Worm (Caenorhabditis elegans): ENCODE results near the gene ras-2.
A peak's percentile ranks its signal among the peaks of the same experiment; 100 is the strongest.

The ras-2 gene

ce11 chrIII:4721750-4722149 is 18.1 kb downstream of the ras-2 start, which contains the start of gene acy-1 (continued):
- no peak for TF ChIP-seq lin-39 (tag; optimal IDR thresholded peaks at IDR 0.05)
- no peak for TF ChIP-seq aly-2 (tag; optimal IDR thresholded peaks at IDR 0.05)
- no peak for TF ChIP-seq skn-1 (tag; optimal IDR thresholded peaks at IDR 0.05)
- no peak for TF ChIP-seq nhr-77 (tag; optimal IDR thresholded peaks at IDR 0.05)
- peak; percentile 79 for TF ChIP-seq crh-2 (tag; optimal IDR thresholded peaks at IDR 0.05)
- no peak for TF ChIP-seq dmd-4 (tag; optimal IDR thresholded peaks at IDR 0.05)
- TF ChIP-seq ztf-4 (tag; optimal IDR thresholded peaks at IDR 0.05): peak; percentile 56
- TF ChIP-seq C34F6.9 (tag; optimal IDR thresholded peaks at IDR 0.05): peak; percentile 95
- no peak for TF ChIP-seq nhr-25 (tag; optimal IDR thresholded peaks at IDR 0.05)
- TF ChIP-seq ZK546.5 (tag; optimal IDR thresholded peaks at IDR 0.05): no peak
- peak; percentile 81 for TF ChIP-seq sem-4 (tag; optimal IDR thresholded peaks at IDR 0.05)

ce11 chrIII:4720620-4721227 is 19.2 kb downstream of the ras-2 start, which contains the start of gene emb-5:
Gene emb-5 (minus strand): TSS chrIII:4720670.
- TF ChIP-seq nhr-237 (tag; optimal IDR thresholded peaks at IDR 0.05): no peak
- no peak for TF ChIP-seq alr-1 (tag; optimal IDR thresholded peaks at IDR 0.05)
- TF ChIP-seq lin-11 (tag; optimal IDR thresholded peaks at IDR 0.05): peak; percentile 32
- TF ChIP-seq C34F6.9 (tag; optimal IDR thresholded peaks at IDR 0.05): peak; percentile 62
- TF ChIP-seq lin-13 (GFP tag; optimal IDR thresholded peaks at IDR 0.05): no peak
- TF ChIP-seq gmeb-1 (tag; optimal IDR thresholded peaks at IDR 0.05): peak; percentile 95
- TF ChIP-seq mab-5 (tag; optimal IDR thresholded peaks at IDR 0.05): peak; percentile 75
- TF ChIP-seq fos-1 (tag; optimal IDR thresholded peaks at IDR 0.05): peak; percentile 1
- TF ChIP-seq nhr-21 (tag; optimal IDR thresholded peaks at IDR 0.05): peak; percentile 6
- TF ChIP-seq sma-9 (GFP tag; optimal IDR thresholded peaks at IDR 0.05): peak; percentile 69
- no peak for TF ChIP-seq sma-9 (tag; optimal IDR thresholded peaks at IDR 0.05)
- peak; percentile 65 for TF ChIP-seq crh-2 (tag; optimal IDR thresholded peaks at IDR 0.05)
- no peak for TF ChIP-seq ceh-16 (tag; optimal IDR thresholded peaks at IDR 0.05)
- no peak for TF ChIP-seq blmp-1 (tag; optimal IDR thresholded peaks at IDR 0.05; ENCODE audit: insufficient read depth)
- peak; percentile 83 for TF ChIP-seq unc-55 (GFP tag; optimal IDR thresholded peaks at IDR 0.05)
- TF ChIP-seq lsy-2 (tag; optimal IDR thresholded peaks at IDR 0.05): peak; percentile 56 to 81
- TF ChIP-seq nhr-129 (tag; optimal IDR thresholded peaks at IDR 0.05): peak; percentile 71
- TF ChIP-seq sma-3 (GFP tag; optimal IDR thresholded peaks at IDR 0.05): peak; percentile 45
- TF ChIP-seq egl-27 (tag; optimal IDR thresholded peaks at IDR 0.05): peak; percentile 9

DNA sequence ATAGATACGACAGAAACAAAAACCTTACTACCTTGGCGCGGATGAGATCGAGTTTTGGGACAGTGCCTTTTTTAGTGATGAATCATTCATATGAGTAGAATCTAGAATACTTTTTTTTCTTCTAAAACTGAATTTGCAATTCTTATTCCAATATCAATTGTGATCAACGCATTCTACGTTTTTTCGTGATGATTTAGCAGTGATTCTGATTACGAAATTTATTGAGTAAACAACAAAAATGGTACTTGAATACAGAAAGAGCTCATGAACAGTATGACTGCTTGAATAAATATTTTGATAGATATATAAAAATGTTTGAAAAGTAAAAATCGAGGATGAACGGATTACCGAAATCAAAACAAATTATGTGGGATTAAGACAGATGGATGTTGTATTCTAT is 24.8 kb downstream of the ras-2 start, which contains the start of gene him-18:
Gene him-18, minus strand, starts transcription at position 101 of the 400 bp plus-strand sequence.
- TF ChIP-seq crh-2 (tag; optimal IDR thresholded peaks at IDR 0.05) (no peak), gmeb-1 (tag; optimal IDR thresholded peaks at IDR 0.05) (no peak), lin-11 (tag; optimal IDR thresholded peaks at IDR 0.05) (no peak), ztf-4 (tag; optimal IDR thresholded peaks at IDR 0.05) (no peak), lin-13 (GFP tag; optimal IDR thresholded peaks at IDR 0.05) (no peak), sem-4 (tag; optimal IDR thresholded peaks at IDR 0.05) (no peak), unc-39 (tag; optimal IDR thresholded peaks at IDR 0.05) (no peak), ama-1 (optimal IDR thresholded peaks at IDR 0.05) (no peak), skn-1 (tag; optimal IDR thresholded peaks at IDR 0.05) (no peak)

- TF ChIP-seq elt-3 (tag; optimal IDR thresholded peaks at IDR 0.05): no peak
- TF ChIP-seq C34F6.9 (tag; optimal IDR thresholded peaks at IDR 0.05): no peak
- no peak for TF ChIP-seq blmp-1 (tag; optimal IDR thresholded peaks at IDR 0.05; ENCODE audit: insufficient read depth)
- no peak for TF ChIP-seq ztf-1 (GFP tag; conservative IDR thresholded peaks at IDR 0.05)
- no peak for TF ChIP-seq lin-11 (tag; optimal IDR thresholded peaks at IDR 0.05)
- no peak for TF ChIP-seq elt-1 (tag; optimal IDR thresholded peaks at IDR 0.05)
- no peak for TF ChIP-seq egl-27 (tag; optimal IDR thresholded peaks at IDR 0.05)
- TF ChIP-seq unc-55 (GFP tag; optimal IDR thresholded peaks at IDR 0.05): peak; percentile 4
Observed at ce11 chrIII:4708909-4709308, 31.0 kb downstream of the ras-2 start, which contains the start of gene T04A8.18. Gene T04A8.18 (plus strand): TSS chrIII:4709209.

- no peak for TF ChIP-seq elt-1 (tag; optimal IDR thresholded peaks at IDR 0.05)
- no peak for TF ChIP-seq unc-62 (GFP tag; optimal IDR thresholded peaks at IDR 0.05)
- TF ChIP-seq ztf-11 (tag; optimal IDR thresholded peaks at IDR 0.05): no peak
- no peak for TF ChIP-seq ZK546.5 (tag; optimal IDR thresholded peaks at IDR 0.05)
- TF ChIP-seq snpc-4 (tag; optimal IDR thresholded peaks at IDR 0.05): no peak
- no peak for TF ChIP-seq Y55F3AM.14 (GFP tag; optimal IDR thresholded peaks at IDR 0.05)
- TF ChIP-seq sma-3 (GFP tag; optimal IDR thresholded peaks at IDR 0.05): no peak
- TF ChIP-seq alr-1 (tag; optimal IDR thresholded peaks at IDR 0.05): no peak
- TF ChIP-seq unc-55 (GFP tag; optimal IDR thresholded peaks at IDR 0.05): no peak
- no peak for TF ChIP-seq skn-1 (tag; optimal IDR thresholded peaks at IDR 0.05)
- no peak for TF ChIP-seq ztf-1 (GFP tag; conservative IDR thresholded peaks at IDR 0.05)
- no peak for TF ChIP-seq egl-27 (tag; optimal IDR thresholded peaks at IDR 0.05)
- no peak for TF ChIP-seq ztf-4 (tag; optimal IDR thresholded peaks at IDR 0.05)
- TF ChIP-seq mbf-1 (tag; optimal IDR thresholded peaks at IDR 0.05): no peak
- TF ChIP-seq nhr-6 (tag; optimal IDR thresholded peaks at IDR 0.05): no peak
- no peak for TF ChIP-seq crh-2 (tag; optimal IDR thresholded peaks at IDR 0.05)
- TF ChIP-seq nhr-25 (tag; optimal IDR thresholded peaks at IDR 0.05): no peak
- no peak for TF ChIP-seq nhr-21 (tag; optimal IDR thresholded peaks at IDR 0.05)
- no peak for TF ChIP-seq nhr-10 (tag; optimal IDR thresholded peaks at IDR 0.05)
Observed at ce11 chrIII:4706678-4707077, 33.2 kb downstream of the ras-2 start, which contains the start of gene T04A8.13. Gene T04A8.13 (plus strand): TSS chrIII:4706978.

All from whole organism, L2 larva.